Fruit fly (Drosophila melanogaster) whole organism, embryonic: ENCODE results near the gene Prim2.

Source experiments
- Adf1 ChIP-seq: fragments of 200-800 bp; sonication (Bioruptor generic); IDR thresholded peaks from 2 replicates; pipeline ENCODE4 v1.3.6; 2022; ENCODE audit warnings: missing biosample characterization, missing genetic modification characterization
- B-H2 ChIP-seq: fragments of 200-800 bp; sonication (Bioruptor generic); optimal IDR thresholded peaks from 2 replicates; lab custom pipeline; 2018; ENCODE audit warnings: missing biosample characterization, mild to moderate bottlenecking, missing genetic modification characterization
- CG10431 ChIP-seq: fragments of 200-800 bp; sonication (Bioruptor generic); optimal IDR thresholded peaks from 3 replicates; lab custom pipeline; 2018; ENCODE audit warnings: missing biosample characterization, mild to moderate bottlenecking, missing genetic modification characterization
- CG11398 ChIP-seq: fragments of 200-800 bp; sonication (Bioruptor generic); optimal IDR thresholded peaks from 2 replicates; lab custom pipeline; 2016; ENCODE audit warnings: missing biosample characterization, missing genetic modification characterization
- CG13424 ChIP-seq: fragments of 200-800 bp; sonication (Bioruptor generic); optimal IDR thresholded peaks from 2 replicates; lab custom pipeline; 2019; ENCODE audit warnings: missing biosample characterization, mild to moderate bottlenecking, missing genetic modification characterization, moderate library complexity
- CG14860 ChIP-seq: fragments of 200-800 bp; sonication (Bioruptor generic); IDR thresholded peaks from 3 replicates; pipeline ENCODE4 v1.3.6; 2022; ENCODE audit warnings: missing biosample characterization, missing genetic modification characterization; ENCODE audit not compliant: partially characterized antibody
- CG16863 ChIP-seq: fragments of 200-800 bp; sonication (Bioruptor generic); optimal IDR thresholded peaks from 3 replicates; lab custom pipeline; 2016; ENCODE audit warnings: missing biosample characterization, missing genetic modification characterization
- CG17612 ChIP-seq: fragments of 200-800 bp; sonication (Bioruptor generic); IDR thresholded peaks from 2 replicates; pipeline ENCODE4 v1.3.6; 2022; ENCODE audit warnings: missing biosample characterization, missing genetic modification characterization
- CG17829 ChIP-seq: fragments of 200-800 bp; optimal IDR thresholded peaks from 2 replicates; lab custom pipeline; 2019; ENCODE audit warnings: missing biosample characterization, mild to moderate bottlenecking, missing genetic modification characterization, moderate library complexity
- CG18011 ChIP-seq: fragments of 200-800 bp; sonication (Bioruptor generic); optimal IDR thresholded peaks from 2 replicates; lab custom pipeline; 2017; ENCODE audit warnings: missing biosample characterization, missing genetic modification characterization, mild to moderate bottlenecking, moderate library complexity, missing genotype
- CG3163 ChIP-seq: fragments of 200-800 bp; sonication (Bioruptor generic); optimal IDR thresholded peaks from 3 replicates; lab custom pipeline; 2016; ENCODE audit warnings: missing biosample characterization, missing genetic modification characterization
- CG3281 ChIP-seq: fragments of 200-800 bp; sonication (Bioruptor generic); optimal IDR thresholded peaks from 3 replicates; lab custom pipeline; 2017; ENCODE audit warnings: missing biosample characterization, mild to moderate bottlenecking, missing genetic modification characterization
- CG34376 ChIP-seq: fragments of 200-800 bp; sonication (Bioruptor generic); optimal IDR thresholded peaks from 2 replicates; lab custom pipeline; 2018; ENCODE audit warnings: missing biosample characterization, mild to moderate bottlenecking, missing genetic modification characterization
- CG4360 ChIP-seq: fragments of 200-800 bp; sonication (Bioruptor generic); IDR thresholded peaks from 2 replicates; pipeline ENCODE4 v1.3.6; 2022; ENCODE audit warnings: missing biosample characterization, missing genetic modification characterization
- CG4707 ChIP-seq: fragments of 200-800 bp; sonication (Bioruptor generic); optimal IDR thresholded peaks from 2 replicates; lab custom pipeline; 2018; ENCODE audit warnings: missing biosample characterization, mild to moderate bottlenecking, missing genetic modification characterization, moderate library complexity
- CG4854 ChIP-seq: fragments of 200-800 bp; sonication (Bioruptor generic); optimal IDR thresholded peaks from 2 replicates; lab custom pipeline; 2016; ENCODE audit warnings: missing biosample characterization, missing genetic modification characterization, inconsistent platforms
- CG6683 ChIP-seq: fragments of 200-800 bp; sonication (Bioruptor generic); optimal IDR thresholded peaks from 2 replicates; lab custom pipeline; 2017; ENCODE audit warnings: missing biosample characterization, mild to moderate bottlenecking, missing genetic modification characterization, missing genetic modification reagents
- CG7357 ChIP-seq: fragments of 200-800 bp; sonication (Bioruptor generic); IDR thresholded peaks from 3 replicates; pipeline ENCODE4 v1.3.6; 2022; ENCODE audit warnings: missing biosample characterization, missing genetic modification characterization
- CG7556 ChIP-seq: fragments of 200-800 bp; sonication (Bioruptor generic); optimal IDR thresholded peaks from 2 replicates; lab custom pipeline; 2017; ENCODE audit warnings: missing biosample characterization, mild to moderate bottlenecking, missing genetic modification characterization
- CG9797 ChIP-seq: fragments of 200-800 bp; sonication (Bioruptor generic); optimal IDR thresholded peaks from 3 replicates; lab custom pipeline; 2018; ENCODE audit warnings: missing biosample characterization, mild to moderate bottlenecking, missing genetic modification characterization
- Dip3 ChIP-seq: fragments of 200-800 bp; sonication (Bioruptor generic); optimal IDR thresholded peaks from 3 replicates; lab custom pipeline; 2016; ENCODE audit warnings: missing biosample characterization, missing genetic modification characterization
- Dref ChIP-seq: fragments of 200-800 bp; sonication (Bioruptor generic); IDR thresholded peaks from 2 replicates; pipeline ENCODE4 v1.3.6; 2022; ENCODE audit warnings: missing biosample characterization, missing genetic modification characterization
- GATAe ChIP-seq: fragments of 200-800 bp; sonication (Bioruptor generic); conservative IDR thresholded peaks from 2 replicates; pipeline ENCODE4 v1.3.6; 2022; ENCODE audit warnings: missing biosample characterization, missing genetic modification characterization
- Gsc ChIP-seq: fragments of 200-800 bp; sonication (Bioruptor generic); IDR thresholded peaks from 2 replicates; pipeline ENCODE4 v1.3.6; 2022; ENCODE audit warnings: missing biosample characterization, missing genetic modification characterization
- Kr ChIP-seq: fragments of 200-800 bp; sonication (Bioruptor generic); optimal IDR thresholded peaks from 2 replicates; lab custom pipeline; 2017; ENCODE audit warnings: missing biosample characterization, mild to moderate bottlenecking, missing genetic modification characterization
- NK7.1 ChIP-seq: fragments of 200-800 bp; sonication (Bioruptor generic); optimal IDR thresholded peaks from 3 replicates; lab custom pipeline; 2016; ENCODE audit warnings: missing biosample characterization, missing genetic modification characterization
- Ssrp ChIP-seq: fragments of 200-800 bp; sonication (Bioruptor generic); optimal IDR thresholded peaks from 2 replicates; lab custom pipeline; 2018; ENCODE audit warnings: missing biosample characterization, mild to moderate bottlenecking, missing genetic modification characterization, moderate library complexity
- Taf1 ChIP-seq: fragments of 200-800 bp; sonication (Bioruptor generic); IDR thresholded peaks from 2 replicates; pipeline ENCODE4 v1.3.6; 2022; ENCODE audit warnings: missing biosample characterization, missing genetic modification characterization
- Vsx1 ChIP-seq: fragments of 200-800 bp; sonication (Bioruptor generic); optimal IDR thresholded peaks from 2 replicates; lab custom pipeline; 2017; ENCODE audit warnings: missing biosample characterization, mild to moderate bottlenecking, missing genetic modification characterization, missing genetic modification reagents
- YL-1 ChIP-seq: fragments of 200-800 bp; sonication (Bioruptor generic); optimal IDR thresholded peaks from 3 replicates; lab custom pipeline; 2017; ENCODE audit warnings: missing biosample characterization, mild to moderate bottlenecking, missing genetic modification characterization
- ap ChIP-seq: fragments of 200-800 bp; sonication (Bioruptor generic); IDR thresholded peaks from 2 replicates; pipeline ENCODE4 v1.3.6; 2022; ENCODE audit warnings: missing biosample characterization, missing genetic modification characterization
- cas ChIP-seq: fragments of 200-800 bp; sonication (Bioruptor generic); IDR thresholded peaks from 2 replicates; pipeline ENCODE4 v1.3.6; 2022; ENCODE audit warnings: missing biosample characterization, missing genetic modification characterization
- danr ChIP-seq: fragments of 200-800 bp; sonication (Bioruptor generic); IDR thresholded peaks from 2 replicates; pipeline ENCODE4 v1.3.6; 2022; ENCODE audit warnings: missing biosample characterization, missing genetic modification characterization
- dmrt99B ChIP-seq: fragments of 200-800 bp; sonication (Bioruptor generic); optimal IDR thresholded peaks from 2 replicates; lab custom pipeline; 2018; ENCODE audit warnings: missing biosample characterization, mild to moderate bottlenecking, missing genetic modification characterization, moderate library complexity
- exex ChIP-seq: fragments of 200-800 bp; sonication (Bioruptor generic); optimal IDR thresholded peaks from 4 replicates; lab custom pipeline; 2018; ENCODE audit warnings: missing biosample characterization, mild to moderate bottlenecking, missing genetic modification characterization, moderate library complexity
- fu2 ChIP-seq: fragments of 200-800 bp; sonication (Bioruptor generic); optimal IDR thresholded peaks from 2 replicates; lab custom pipeline; 2016; ENCODE audit warnings: missing biosample characterization, missing genetic modification characterization
- gsb ChIP-seq: fragments of 200-800 bp; sonication (Bioruptor generic); IDR thresholded peaks from 2 replicates; pipeline ENCODE4 v1.3.6; 2022; ENCODE audit warnings: missing biosample characterization, missing genetic modification characterization
- h ChIP-seq: fragments of >200 bp; optimal IDR thresholded peaks from 2 replicates; lab custom pipeline; 2017
- kay ChIP-seq: fragments of 200-800 bp; sonication (Bioruptor generic); optimal IDR thresholded peaks from 2 replicates; lab custom pipeline; 2016; ENCODE audit warnings: missing biosample characterization, missing genetic modification characterization
- knrl ChIP-seq: fragments of 200-800 bp; sonication (Bioruptor generic); IDR thresholded peaks from 3 replicates; pipeline ENCODE4 v1.3.6; 2022; ENCODE audit warnings: missing biosample characterization, missing genetic modification characterization; ENCODE audit not compliant: partially characterized antibody
- lmd ChIP-seq: fragments of 200-800 bp; sonication (Bioruptor generic); IDR thresholded peaks from 2 replicates; pipeline ENCODE4 v1.3.6; 2022; ENCODE audit warnings: missing biosample characterization, missing genetic modification characterization
- lov ChIP-seq, 2 experiments: fragments of 200-800 bp in 1 of 2; fragments of >200 bp in 1 of 2; sonication (Bioruptor generic) in 1 of 2; IDR thresholded peaks in 1 of 2; optimal IDR thresholded peaks in 1 of 2; 2 replicates in 1 of 2; 3 replicates in 1 of 2; pipeline versions ENCODE4 v1.3.6 to Lab custom; 2017 to 2022; ENCODE audit warnings: missing biosample characterization in 1 of 2, missing genetic modification characterization in 1 of 2
- odd ChIP-seq: fragments of 200-800 bp; sonication (Bioruptor generic); optimal IDR thresholded peaks from 2 replicates; lab custom pipeline; 2017; ENCODE audit warnings: missing biosample characterization, mild to moderate bottlenecking, missing genetic modification characterization
- otp ChIP-seq: fragments of 200-800 bp; sonication (Bioruptor generic); IDR thresholded peaks from 3 replicates; pipeline ENCODE4, ENCODE4 v1.3.6; 2022; ENCODE audit warnings: missing biosample characterization, missing genetic modification characterization
- row ChIP-seq: fragments of 200-800 bp; sonication (Bioruptor generic); IDR thresholded peaks from 3 replicates; pipeline ENCODE4 v1.3.6; 2022; ENCODE audit warnings: missing biosample characterization, missing genetic modification characterization
- run ChIP-seq: fragments of 200-800 bp; sonication (Bioruptor generic); optimal IDR thresholded peaks from 3 replicates; lab custom pipeline; 2018; ENCODE audit warnings: missing biosample characterization, mild to moderate bottlenecking, missing genetic modification characterization
- sim ChIP-seq: fragments of 200-800 bp; sonication (Bioruptor generic); IDR thresholded peaks from 2 replicates; pipeline ENCODE4 v1.3.6; 2022; ENCODE audit warnings: missing biosample characterization, missing genetic modification characterization
- sr ChIP-seq: fragments of 200-800 bp; sonication (Bioruptor generic); IDR thresholded peaks from 3 replicates; pipeline ENCODE4 v1.3.6; 2022; ENCODE audit warnings: missing biosample characterization, missing genetic modification characterization
- trh ChIP-seq: fragments of 200-800 bp; sonication (Bioruptor generic); optimal IDR thresholded peaks from 2 replicates; lab custom pipeline; 2016; ENCODE audit warnings: missing biosample characterization, missing genetic modification characterization
- wor ChIP-seq: fragments of 200-800 bp; sonication (Bioruptor generic); IDR thresholded peaks from 2 replicates; pipeline ENCODE4 v1.3.6; 2022; ENCODE audit warnings: missing biosample characterization, missing genetic modification characterization

Prim2 gene

dm6 chr3L:20399550-20400109 lies 38.2 kb upstream of the Prim2 start (continued):
- TF ChIP-seq trh = peak; percentile 73
- no peak for TF ChIP-seq CG9797 (GFP tag; lab: Kevin White, UChicago)
- TF ChIP-seq Dip3 (GFP tag; lab: Kevin White, UChicago) = peak; percentile 84
- TF ChIP-seq CG10431 (GFP tag; lab: Kevin White, UChicago) = peak; percentile 54
- peak; percentile 87 for TF ChIP-seq CG17829 (tag; lab: Kevin White, UChicago)
- peak; percentile 87 for TF ChIP-seq CG3281 (GFP tag; lab: Kevin White, UChicago)
- 0 out of 3 replicates have a peak, but pooled peaks have one; percentile 41 for TF ChIP-seq sr (GFP tag; lab: Robert Waterston, UW)
- peak; percentile 47 for TF ChIP-seq YL-1 (GFP tag; lab: Kevin White, UChicago)
- peak; percentile 91 for TF ChIP-seq B-H2 (GFP tag; lab: Kevin White, UChicago)
- TF ChIP-seq CG6683 = peak; percentile 70
- TF ChIP-seq run = peak; percentile 86
- peak; percentile 63 for TF ChIP-seq NK7.1 (GFP tag; lab: Kevin White, UChicago)
- TF ChIP-seq danr (GFP tag; lab: Robert Waterston, UW) = peak; percentile 62
- TF ChIP-seq CG3163 (GFP tag; lab: Kevin White, UChicago) = peak; percentile 50
- TF ChIP-seq sim = peak; percentile 24; the same call in 1 of the 2 replicates
- TF ChIP-seq GATAe (GFP tag; lab: Robert Waterston, UW) = peak; percentile 57; the same call in 1 of the 2 replicates
- peak; percentile 72 for TF ChIP-seq CG7357 (GFP tag; lab: Robert Waterston, UW)
- TF ChIP-seq CG17612 (GFP tag; lab: Robert Waterston, UW) = peak; percentile 55; the same call in 1 of the 2 replicates
- TF ChIP-seq odd (GFP tag; lab: Kevin White, UChicago) = peak; percentile 90
- peak; percentile 68 for TF ChIP-seq Vsx1 (GFP tag; lab: Kevin White, UChicago)
- no peak for TF ChIP-seq lov (optimal IDR thresholded peaks at IDR 0.05; lab: Kevin White, UChicago)
- no peak for TF ChIP-seq lov (GFP tag; IDR thresholded peaks at IDR 0.05; lab: Robert Waterston, UW)
- TF ChIP-seq Kr (GFP tag; lab: Kevin White, UChicago) = no peak
- no peak for TF ChIP-seq Gsc (GFP tag; lab: Robert Waterston, UW)
- peak; percentile 83 for TF ChIP-seq Ssrp (tag; lab: Kevin White, UChicago)
- no peak for TF ChIP-seq CG4360 (GFP tag; lab: Robert Waterston, UW)
- TF ChIP-seq CG18011 (GFP tag; lab: Kevin White, UChicago) = peak; percentile 65
- TF ChIP-seq CG11398 = peak; percentile 70
- TF ChIP-seq gsb (GFP tag; lab: Robert Waterston, UW) = peak; percentile 87
- peak; percentile 67; the same call in 1 of the 2 replicates for TF ChIP-seq Taf1
- peak; percentile 66; the same call in 1 of the 2 replicates for TF ChIP-seq Adf1 (GFP tag; lab: Robert Waterston, UW)
- TF ChIP-seq knrl (GFP tag; lab: Robert Waterston, UW) = peak; percentile 14; the same call in 1 of the 3 replicates
- TF ChIP-seq row (GFP tag; lab: Robert Waterston, UW) = peak; percentile 94
- peak; percentile 78 for TF ChIP-seq cas (GFP tag; lab: Robert Waterston, UW)
- TF ChIP-seq lmd = peak; percentile 88
- peak; percentile 94 for TF ChIP-seq dmrt99B (tag; lab: Kevin White, UChicago)
- TF ChIP-seq Dref (GFP tag; lab: Robert Waterston, UW) = peak; percentile 33; the same call in 1 of the 2 replicates
- TF ChIP-seq CG34376 (GFP tag; lab: Kevin White, UChicago) = peak; percentile 69
- TF ChIP-seq h (lab: Kevin White, UChicago) = no peak
- no peak for TF ChIP-seq CG14860 (GFP tag; lab: Robert Waterston, UW)
- TF ChIP-seq fu2 (GFP tag; lab: Kevin White, UChicago) = peak; percentile 71
- TF ChIP-seq ap = peak; percentile 24
- peak; percentile 80 for TF ChIP-seq kay (GFP tag; lab: Kevin White, UChicago)
- TF ChIP-seq CG7556 (GFP tag; lab: Kevin White, UChicago) = peak; percentile 89
- peak; percentile 94 for TF ChIP-seq CG13424
- peak; percentile 59 for TF ChIP-seq wor
- TF ChIP-seq exex (tag; lab: Kevin White, UChicago) = peak; percentile 43
- TF ChIP-seq CG4707 = peak; percentile 56
- TF ChIP-seq otp (GFP tag; lab: Robert Waterston, UW) = peak; percentile 74; the same call in 1 of the 3 replicates
- TF ChIP-seq CG16863 (GFP tag; lab: Kevin White, UChicago) = peak; percentile 80
- TF ChIP-seq CG4854 (GFP tag; lab: Kevin White, UChicago) = peak; percentile 75
